Fruit fly (Drosophila melanogaster) whole organism, prepupa: ENCODE data around the gene CG42570.
A peak's percentile ranks its signal among the peaks of the same experiment; 100 is the strongest.

Experiments
- Blimp-1 ChIP-seq: fragments of 200-800 bp; sonication (Bioruptor generic); optimal IDR thresholded peaks from 3 replicates; lab custom pipeline; 2017; ENCODE audit warnings: missing biosample characterization, missing genetic modification characterization, mild to moderate bottlenecking, moderate library complexity, missing genetic modification reagents
- CG10631 ChIP-seq: fragments of 200-800 bp; sonication (Bioruptor generic); optimal IDR thresholded peaks from 2 replicates; lab custom pipeline; 2016; ENCODE audit warnings: missing biosample characterization, missing genetic modification characterization
- CG16779 ChIP-seq: fragments of 200-800 bp; sonication (Bioruptor generic); optimal IDR thresholded peaks from 3 replicates; lab custom pipeline; 2017; ENCODE audit warnings: missing biosample characterization, mild to moderate bottlenecking, missing genetic modification characterization
- CG31627 ChIP-seq: fragments of 200-800 bp; sonication (Bioruptor generic); optimal IDR thresholded peaks from 3 replicates; lab custom pipeline; 2016; ENCODE audit warnings: missing biosample characterization, missing genetic modification characterization
- CG32006 ChIP-seq: fragments of 200-800 bp; sonication (Bioruptor generic); optimal IDR thresholded peaks from 3 replicates; lab custom pipeline; 2017; ENCODE audit warnings: missing biosample characterization, mild to moderate bottlenecking, missing genetic modification characterization
- CG34406 ChIP-seq: fragments of 200-800 bp; sonication (Bioruptor generic); optimal IDR thresholded peaks from 3 replicates; lab custom pipeline; 2016; ENCODE audit warnings: missing biosample characterization, missing genetic modification characterization
- CG3919 ChIP-seq: fragments of 200-800 bp; sonication (Bioruptor generic); optimal IDR thresholded peaks from 3 replicates; lab custom pipeline; 2016; ENCODE audit warnings: missing biosample characterization, missing genetic modification characterization
- CG4318 ChIP-seq: fragments of 200-800 bp; sonication (Bioruptor generic); optimal IDR thresholded peaks from 3 replicates; lab custom pipeline; 2017; ENCODE audit warnings: missing biosample characterization, mild to moderate bottlenecking, missing genetic modification characterization
- CG6163 ChIP-seq: fragments of 200-800 bp; sonication (Bioruptor generic); IDR thresholded peaks from 3 replicates; pipeline ENCODE4 v1.3.6; 2022; ENCODE audit warnings: missing biosample characterization, missing genetic modification characterization
- CG6854 ChIP-seq: fragments of 200-800 bp; sonication (Bioruptor generic); optimal IDR thresholded peaks from 2 replicates; lab custom pipeline; 2017; ENCODE audit warnings: missing biosample characterization, mild to moderate bottlenecking, missing genetic modification characterization
- CG8319 ChIP-seq: fragments of 200-800 bp; sonication (Bioruptor generic); optimal IDR thresholded peaks from 3 replicates; lab custom pipeline; 2016; ENCODE audit warnings: missing biosample characterization, missing genetic modification characterization
- CG8632 ChIP-seq: fragments of 200-800 bp; sonication (Bioruptor generic); optimal IDR thresholded peaks from 3 replicates; lab custom pipeline; 2016; ENCODE audit warnings: missing biosample characterization, missing genetic modification characterization
- Eip78C ChIP-seq: fragments of 200-800 bp; sonication (Bioruptor generic); peaks from one replicate; lab custom pipeline; 2016; ENCODE audit warnings: missing biosample characterization, missing genetic modification characterization
- Ets21C ChIP-seq: fragments of 200-800 bp; sonication (Bioruptor generic); optimal IDR thresholded peaks from 3 replicates; lab custom pipeline; 2016; ENCODE audit warnings: missing biosample characterization, missing genetic modification characterization
- Ets96B ChIP-seq: fragments of 200-800 bp; optimal IDR thresholded peaks from 2 replicates; lab custom pipeline; 2019; ENCODE audit warnings: missing biosample characterization, mild to moderate bottlenecking, missing genetic modification characterization, moderate library complexity
- Gug ChIP-seq: fragments of 200-800 bp; sonication (Bioruptor generic); IDR thresholded peaks from 2 replicates; pipeline ENCODE4 v1.3.6; 2022; ENCODE audit warnings: missing biosample characterization, missing genetic modification characterization
- Hr4 ChIP-seq: fragments of 200-800 bp; sonication (Bioruptor generic); optimal IDR thresholded peaks from 3 replicates; lab custom pipeline; 2016; ENCODE audit warnings: missing biosample characterization, missing genetic modification characterization
- OdsH ChIP-seq: fragments of 200-800 bp; sonication (Bioruptor generic); optimal IDR thresholded peaks from 3 replicates; lab custom pipeline; 2016; ENCODE audit warnings: missing biosample characterization, missing genetic modification characterization
- Smox ChIP-seq: fragments of 200-800 bp; sonication (Bioruptor generic); optimal IDR thresholded peaks from 3 replicates; lab custom pipeline; 2016; ENCODE audit warnings: missing biosample characterization, missing genetic modification characterization
- Sox102F ChIP-seq: fragments of 200-800 bp; sonication (Bioruptor generic); optimal IDR thresholded peaks from 2 replicates; lab custom pipeline; 2016; ENCODE audit warnings: missing biosample characterization, mild to moderate bottlenecking, missing genetic modification characterization
- cyc ChIP-seq: fragments of 200-800 bp; sonication (Bioruptor generic); optimal IDR thresholded peaks from 3 replicates; lab custom pipeline; 2016; ENCODE audit warnings: missing biosample characterization, missing genetic modification characterization
- dac ChIP-seq: fragments of 200-800 bp; sonication (Bioruptor generic); optimal IDR thresholded peaks from 2 replicates; lab custom pipeline; 2017; ENCODE audit warnings: missing biosample characterization, mild to moderate bottlenecking, missing genetic modification characterization
- eg ChIP-seq: fragments of 200-800 bp; sonication (Bioruptor generic); IDR thresholded peaks from 3 replicates; pipeline ENCODE4 v1.3.6; 2022; ENCODE audit warnings: missing biosample characterization, missing genetic modification characterization
- esn ChIP-seq: fragments of 200-800 bp; sonication (Bioruptor generic); optimal IDR thresholded peaks from 2 replicates; lab custom pipeline; 2016; ENCODE audit warnings: missing biosample characterization, mild to moderate bottlenecking, missing genetic modification characterization, moderate library complexity
- fd85E ChIP-seq: fragments of 200-800 bp; sonication (Bioruptor generic); optimal IDR thresholded peaks from 3 replicates; lab custom pipeline; 2016; ENCODE audit warnings: missing biosample characterization, missing genetic modification characterization
- fkh ChIP-seq: fragments of 200-800 bp; sonication (Bioruptor generic); optimal IDR thresholded peaks from 3 replicates; lab custom pipeline; 2017; ENCODE audit warnings: missing biosample characterization, mild to moderate bottlenecking, missing genetic modification characterization, moderate library complexity
- net ChIP-seq: fragments of 200-800 bp; sonication (Bioruptor generic); optimal IDR thresholded peaks from 3 replicates; lab custom pipeline; 2016; ENCODE audit warnings: missing biosample characterization, missing genetic modification characterization
- ss ChIP-seq, 2 experiments: fragments of 200-800 bp; sonication (Bioruptor generic); optimal IDR thresholded peaks; 2 replicates in 1 of 2; 3 replicates in 1 of 2; lab custom pipeline; 2017 to 2018; ENCODE audit warnings: mild to moderate bottlenecking in 2 of 2, missing biosample characterization in 2 of 2, missing genetic modification characterization in 2 of 2, moderate library complexity in 1 of 2
- svp ChIP-seq: fragments of 200-800 bp; sonication (Bioruptor generic); peaks from one replicate; lab custom pipeline; 2016; ENCODE audit warnings: missing biosample characterization, missing genetic modification characterization
- topi ChIP-seq: fragments of 200-800 bp; sonication (Bioruptor generic); optimal IDR thresholded peaks from 3 replicates; lab custom pipeline; 2016; ENCODE audit warnings: missing biosample characterization, missing genetic modification characterization

CG42570 gene

dm6 chr3L:15752786-15753185 is 35.2 kb downstream of the CG42570 start (continued):
- no peak for TF ChIP-seq CG16779 (tag; lab: Kevin White, UChicago)
- TF ChIP-seq CG6854 (GFP tag; lab: Kevin White, UChicago): no peak
- TF ChIP-seq eg: no peak
- TF ChIP-seq OdsH (GFP tag; lab: Kevin White, UChicago): no peak
- peak; percentile 17 for TF ChIP-seq CG3919 (GFP tag; lab: Kevin White, UChicago)
- no peak for TF ChIP-seq net (GFP tag; lab: Kevin White, UChicago)
- TF ChIP-seq CG34406 (GFP tag; lab: Kevin White, UChicago): peak; percentile 3
- no peak for TF ChIP-seq CG8319 (GFP tag; lab: Kevin White, UChicago)
- no peak for TF ChIP-seq ss (GFP tag; optimal IDR thresholded peaks at IDR 0.05; lab: Kevin White, UChicago)
- no peak for TF ChIP-seq esn (GFP tag; lab: Kevin White, UChicago)
- TF ChIP-seq Hr4: no peak

dm6 chr3L:15755114-15755513 is 37.5 kb downstream of the CG42570 start:
- TF ChIP-seq CG16779 (tag; lab: Kevin White, UChicago) (no peak), Ets21C (GFP tag; lab: Kevin White, UChicago) (no peak), fkh (GFP tag; lab: Kevin White, UChicago) (peak; percentile 36), fd85E (GFP tag; lab: Kevin White, UChicago) (no peak)

- TF ChIP-seq Eip78C (GFP tag; lab: Kevin White, UChicago) (no peak), Gug (GFP tag; lab: Robert Waterston, UW) (no peak), fkh (GFP tag; lab: Kevin White, UChicago) (peak; percentile 65), dac (GFP tag; lab: Kevin White, UChicago) (no peak), net (GFP tag; lab: Kevin White, UChicago) (no peak), Ets21C (GFP tag; lab: Kevin White, UChicago) (no peak)
Measured at dm6 chr3L:15757851-15758250, 40.2 kb downstream of the CG42570 start.

dm6 chr3L:15758668-15759067 is 41.0 kb downstream of the CG42570 start:
- no peak for TF ChIP-seq CG8319 (GFP tag; lab: Kevin White, UChicago)
- TF ChIP-seq fkh (GFP tag; lab: Kevin White, UChicago): peak; percentile 6

dm6 chr3L:15760467-15760866 is 42.8 kb downstream of the CG42570 start:
- TF ChIP-seq svp (peak; percentile 43), CG8319 (GFP tag; lab: Kevin White, UChicago) (no peak), dac (GFP tag; lab: Kevin White, UChicago) (no peak), CG4318 (no peak), CG6163 (GFP tag; lab: Robert Waterston, UW) (0 out of 3 replicates have a peak, but pooled peaks have one; percentile 9), Ets96B (no peak), CG8632 (no peak), Smox (GFP tag; lab: Kevin White, UChicago) (no peak), Gug (GFP tag; lab: Robert Waterston, UW) (no peak), CG32006 (no peak), Sox102F (GFP tag; lab: Kevin White, UChicago) (no peak), CG10631 (GFP tag; lab: Kevin White, UChicago) (no peak), ss (GFP tag; optimal IDR thresholded peaks at IDR 0.05; lab: Kevin White, UChicago) (no peak), CG31627 (GFP tag; lab: Kevin White, UChicago) (no peak)

dm6 chr3L:15761918-15762317 is 44.3 kb downstream of the CG42570 start:
- no peak for TF ChIP-seq fkh (GFP tag; lab: Kevin White, UChicago)
- peak; percentile 15 for TF ChIP-seq Blimp-1
- TF ChIP-seq topi: peak; percentile 25
- peak; percentile 26 for TF ChIP-seq Smox (GFP tag; lab: Kevin White, UChicago)
- TF ChIP-seq svp: peak; percentile 49
- peak; percentile 20 for TF ChIP-seq cyc
- TF ChIP-seq Eip78C (GFP tag; lab: Kevin White, UChicago): peak; percentile 63
- no peak for TF ChIP-seq CG6163 (GFP tag; lab: Robert Waterston, UW)
- peak; percentile 60 for TF ChIP-seq esn (GFP tag; lab: Kevin White, UChicago)
- TF ChIP-seq CG31627 (GFP tag; lab: Kevin White, UChicago): peak; percentile 4
